Worm (Caenorhabditis elegans): ENCODE results near the gene rfth-1.

rfth-1 gene

ce11 chrIV:4478612-4479011 is 32.5 kb downstream of the rfth-1 start:
- TF ChIP-seq F37D6.2 (tag; optimal IDR thresholded peaks at IDR 0.05), result no peak
- no peak for TF ChIP-seq lin-15B (tag; optimal IDR thresholded peaks at IDR 0.05)
- TF ChIP-seq aha-1 (tag), result no peak
- peak; percentile 12 for TF ChIP-seq hlh-11 (tag; optimal IDR thresholded peaks at IDR 0.05)
- no peak for TF ChIP-seq daf-16 (GFP tag; optimal IDR thresholded peaks at IDR 0.05)
- peak; percentile 29 for TF ChIP-seq daf-16 (tag; optimal IDR thresholded peaks at IDR 0.05)
- TF ChIP-seq hif-1 (tag; optimal IDR thresholded peaks at IDR 0.05), result peak in 1 of 2 experiments; percentile 89
- TF ChIP-seq saeg-2 (GFP tag; IDR thresholded peaks at IDR 0.05), result no peak
- no peak for TF ChIP-seq nhr-6 (tag; optimal IDR thresholded peaks at IDR 0.05)
- peak; percentile 36 for TF ChIP-seq dve-1 (tag; optimal IDR thresholded peaks at IDR 0.05; ENCODE audit: insufficient read depth)
- TF ChIP-seq ZK337.2 (GFP tag; IDR thresholded peaks at IDR 0.05), result no peak
- no peak for TF ChIP-seq lir-3 (tag; optimal IDR thresholded peaks at IDR 0.05)
- TF ChIP-seq aly-2 (tag; optimal IDR thresholded peaks at IDR 0.05), result no peak
- no peak for TF ChIP-seq nhr-76 (tag; optimal IDR thresholded peaks at IDR 0.05)
- TF ChIP-seq snpc-4 (tag; optimal IDR thresholded peaks at IDR 0.05), result no peak
- no peak for TF ChIP-seq tag-97 (GFP tag; IDR thresholded peaks at IDR 0.05)
- TF ChIP-seq nhr-48 (tag; optimal IDR thresholded peaks at IDR 0.05), result peak; percentile 47
- no peak for TF ChIP-seq Y5F2A.4 (GFP tag; optimal IDR thresholded peaks at IDR 0.05)
- no peak for TF ChIP-seq daf-8 (GFP tag; IDR thresholded peaks at IDR 0.05)
- TF ChIP-seq dmd-6 (GFP tag; IDR thresholded peaks at IDR 0.05), result peak; percentile 47
- TF ChIP-seq mxl-2 (GFP tag; conservative IDR thresholded peaks at IDR 0.05), result no peak

- TF ChIP-seq nhr-28 (tag; optimal IDR thresholded peaks at IDR 0.05), result peak; percentile 74
- peak; percentile 66 for TF ChIP-seq mep-1 (tag; optimal IDR thresholded peaks at IDR 0.05)
- peak; percentile 86 for TF ChIP-seq ama-1 (optimal IDR thresholded peaks at IDR 0.05)
- TF ChIP-seq T20F7.1 (GFP tag; optimal IDR thresholded peaks at IDR 0.05), result peak; percentile 26
- TF ChIP-seq daf-16 (GFP tag; optimal IDR thresholded peaks at IDR 0.05), result no peak
- TF ChIP-seq daf-16 (tag; optimal IDR thresholded peaks at IDR 0.05), result peak; percentile 44
- no peak for TF ChIP-seq pha-4 (GFP tag; IDR thresholded peaks at IDR 0.05)
- TF ChIP-seq pha-4 (tag; optimal IDR thresholded peaks at IDR 0.05), result peak; percentile 36
- peak; percentile 70 for TF ChIP-seq ceh-20 (GFP tag; IDR thresholded peaks at IDR 0.05)
- TF ChIP-seq hlh-11 (tag; optimal IDR thresholded peaks at IDR 0.05), result peak; percentile 87
- peak; percentile 42 for TF ChIP-seq mes-2 (tag; optimal IDR thresholded peaks at IDR 0.05; ENCODE audit: poor library complexity, severe bottlenecking)
- TF ChIP-seq dpl-1 (GFP tag; optimal IDR thresholded peaks at IDR 0.05), result peak; percentile 11
- TF ChIP-seq mdt-29 (GFP tag; IDR thresholded peaks at IDR 0.05), result peak; percentile 49; the same call in 1 of the 2 replicates
- no peak for TF ChIP-seq nhr-42 (GFP tag; IDR thresholded peaks at IDR 0.05)
- peak in 1 of 2 experiments; percentile 67 for TF ChIP-seq lsy-2 (tag; optimal IDR thresholded peaks at IDR 0.05)
- TF ChIP-seq hif-1 (tag; optimal IDR thresholded peaks at IDR 0.05), result peak in 1 of 2 experiments; percentile 87
- peak; percentile 31 to 95 for TF ChIP-seq mdl-1 (tag; optimal IDR thresholded peaks at IDR 0.05)
- TF ChIP-seq mxl-3 (GFP tag; optimal IDR thresholded peaks at IDR 0.05), result peak; percentile 46
- no peak for TF ChIP-seq madf-9 (GFP tag; conservative IDR thresholded peaks at IDR 0.05)
- TF ChIP-seq nhr-11 (tag; optimal IDR thresholded peaks at IDR 0.05), result peak; percentile 61
- peak; percentile 95 for TF ChIP-seq aha-1 (tag)
- TF ChIP-seq dve-1 (tag; optimal IDR thresholded peaks at IDR 0.05; ENCODE audit: insufficient read depth), result peak; percentile 74
- TF ChIP-seq nhr-25 (tag; optimal IDR thresholded peaks at IDR 0.05; ENCODE audit: borderline replicate concordance, insufficient read depth), result peak; percentile 44
- no peak for TF ChIP-seq unc-39 (tag; optimal IDR thresholded peaks at IDR 0.05)
- TF ChIP-seq arid-1 (GFP tag; conservative IDR thresholded peaks at IDR 0.05), result no peak
- no peak for TF ChIP-seq fkh-10 (GFP tag; optimal IDR thresholded peaks at IDR 0.05)
- peak; percentile 20 for TF ChIP-seq nhr-77 (tag; optimal IDR thresholded peaks at IDR 0.05)
- TF ChIP-seq unc-62 (GFP tag; optimal IDR thresholded peaks at IDR 0.05 in 1 of 2), result peak in 1 of 2 experiments; percentile 87
- no peak for TF ChIP-seq unc-62 (tag; optimal IDR thresholded peaks at IDR 0.05)
- no peak for TF ChIP-seq lin-29 (GFP tag; IDR thresholded peaks at IDR 0.05)
- TF ChIP-seq hlh-30 (tag; optimal IDR thresholded peaks at IDR 0.05; ENCODE audit: insufficient read depth), result peak; percentile 95
- peak; percentile 87 for TF ChIP-seq dmd-6 (GFP tag; IDR thresholded peaks at IDR 0.05)
- TF ChIP-seq nhr-48 (tag; optimal IDR thresholded peaks at IDR 0.05), result peak; percentile 66
- 0 out of 2 replicates have a peak, but pooled peaks have one; percentile 11 for TF ChIP-seq lin-1 (GFP tag; IDR thresholded peaks at IDR 0.05)
These were observed 34.1 kb downstream of the rfth-1 start, which contains the start of gene M01H9.3 for ce11 chrIV:4477009-4477471. M01H9.3 (minus strand) TSS chrIV:4477059.
